Worm (Caenorhabditis elegans) whole organism, young adult: ENCODE measurements around the gene K05F1.6.

ENCODE experiments used
- B0019.2 ChIP-seq: fragments of 200-800 bp; sonication (Bioruptor generic); conservative IDR thresholded peaks from 2 replicates; pipeline ENCODE4 v1.3.6; 2022; ENCODE audit warnings: missing genetic modification reagents, missing genetic modification characterization, missing compliant biosample characterization
- B0336.3 ChIP-seq: fragments of 200-800 bp; sonication (Bioruptor generic); IDR thresholded peaks from 2 replicates; pipeline ENCODE4 v1.3.6; 2022; ENCODE audit warnings: missing genetic modification characterization, missing compliant biosample characterization
- F33H1.4 ChIP-seq: fragments of 200-800 bp; sonication (Bioruptor generic); IDR thresholded peaks from 2 replicates; pipeline ENCODE4 v1.3.6; 2022; ENCODE audit warnings: missing genetic modification reagents, missing genetic modification characterization, missing compliant biosample characterization
- F37B4.10 ChIP-seq: fragments of 200-800 bp; sonication (Bioruptor generic); IDR thresholded peaks from 2 replicates; pipeline ENCODE4 v1.3.6; 2022; ENCODE audit warnings: missing genetic modification characterization, missing compliant biosample characterization
- F49E8.2 ChIP-seq: sonication (generic microtip); optimal IDR thresholded peaks from 3 replicates; lab custom pipeline; 2017; ENCODE audit warnings: missing genetic modification characterization, mild to moderate bottlenecking, missing compliant biosample characterization, antibody characterized with exemption, moderate library complexity; ENCODE audit not compliant: insufficient read depth
- F52B5.7 ChIP-seq: sonication (generic microtip); optimal IDR thresholded peaks from 2 replicates; lab custom pipeline; 2016; ENCODE audit warnings: mild to moderate bottlenecking, missing genetic modification characterization, missing compliant biosample characterization
- K11D2.4 ChIP-seq: fragments of 200-800 bp; sonication (Bioruptor generic); IDR thresholded peaks from 2 replicates; pipeline ENCODE4 v1.3.6; 2022; ENCODE audit warnings: missing genetic modification reagents, missing genetic modification characterization, missing compliant biosample characterization
- K12H6.12 ChIP-seq: fragments of 200-800 bp; sonication (Bioruptor generic); optimal IDR thresholded peaks from 2 replicates; lab custom pipeline; 2018; ENCODE audit warnings: mild to moderate bottlenecking, missing genetic modification characterization, missing compliant biosample characterization
- Y56A3A.18 ChIP-seq: fragments of 200-800 bp; sonication (Bioruptor generic); IDR thresholded peaks from 2 replicates; pipeline ENCODE4 v1.3.6; 2022; ENCODE audit warnings: missing genetic modification reagents, missing genetic modification characterization, missing compliant biosample characterization
- Y67H2A.10 ChIP-seq: fragments of 200-800 bp; sonication (Bioruptor generic); conservative IDR thresholded peaks from 2 replicates; pipeline ENCODE4 v1.3.6; 2022; ENCODE audit warnings: missing genetic modification reagents, missing genetic modification characterization, missing compliant biosample characterization
- atf-7 ChIP-seq: sonication (generic microtip); optimal IDR thresholded peaks from 2 replicates; lab custom pipeline; 2017; ENCODE audit warnings: mild to moderate bottlenecking, missing genetic modification characterization, missing compliant biosample characterization
- athp-1 ChIP-seq: sonication (generic microtip); optimal IDR thresholded peaks from 2 replicates; lab custom pipeline; 2017; ENCODE audit warnings: mild to moderate bottlenecking, missing genetic modification characterization, missing compliant biosample characterization
- bed-1 ChIP-seq: fragments of 200-800 bp; sonication (Bioruptor generic); IDR thresholded peaks from 2 replicates; pipeline ENCODE4 v1.3.6; 2022; ENCODE audit warnings: missing genetic modification reagents, missing genetic modification characterization, missing compliant biosample characterization
- ccch-3 ChIP-seq: fragments of 200-800 bp; sonication (Bioruptor generic); optimal IDR thresholded peaks from 2 replicates; lab custom pipeline; 2018; ENCODE audit warnings: mild to moderate bottlenecking, missing genetic modification characterization, missing compliant biosample characterization
- ceh-27 ChIP-seq: fragments of 200-800 bp; sonication (Bioruptor generic); optimal IDR thresholded peaks from 2 replicates; lab custom pipeline; 2018; ENCODE audit warnings: mild to moderate bottlenecking, missing genetic modification characterization, moderate library complexity, missing compliant biosample characterization
- ceh-58 ChIP-seq: fragments of 200-800 bp; sonication (Bioruptor generic); IDR thresholded peaks from 2 replicates; pipeline ENCODE4 v1.3.6; 2022; ENCODE audit warnings: missing genetic modification characterization, missing compliant biosample characterization
- die-1 ChIP-seq: sonication (generic microtip); optimal IDR thresholded peaks from 2 replicates; lab custom pipeline; 2016; ENCODE audit warnings: missing genotype, mild to moderate bottlenecking, missing genetic modification characterization, missing compliant biosample characterization
- ekl-4 ChIP-seq: fragments of 200-800 bp; sonication (Bioruptor generic); IDR thresholded peaks from 2 replicates; pipeline ENCODE4 v1.3.6; 2022; ENCODE audit warnings: missing genetic modification reagents, missing genetic modification characterization, missing compliant biosample characterization
- fkh-3 ChIP-seq: sonication (generic microtip); optimal IDR thresholded peaks from 2 replicates; lab custom pipeline; 2016; ENCODE audit warnings: mild to moderate bottlenecking, missing genetic modification characterization, missing compliant biosample characterization
- gei-17 ChIP-seq: fragments of 200-800 bp; sonication (Bioruptor generic); optimal IDR thresholded peaks from 2 replicates; lab custom pipeline; 2018; ENCODE audit warnings: mild to moderate bottlenecking, missing genetic modification characterization, missing compliant biosample characterization
- hlh-12 ChIP-seq: sonication (generic microtip); optimal IDR thresholded peaks from 2 replicates; lab custom pipeline; 2016; ENCODE audit warnings: missing genetic modification characterization, missing compliant biosample characterization
- hmg-1.2 ChIP-seq: fragments of 200-800 bp; sonication (Bioruptor generic); IDR thresholded peaks from 2 replicates; pipeline ENCODE4 v1.3.6; 2022; ENCODE audit warnings: missing genetic modification reagents, missing genetic modification characterization, missing compliant biosample characterization
- hrde-1 ChIP-seq: sonication (generic microtip); optimal IDR thresholded peaks from 2 replicates; lab custom pipeline; 2016; ENCODE audit warnings: missing genetic modification characterization, mild to moderate bottlenecking, missing compliant biosample characterization, moderate library complexity, missing genotype, missing genetic modification reagents, borderline replicate concordance
- lag-1 ChIP-seq: fragments of 200-800 bp; sonication (Bioruptor generic); IDR thresholded peaks from 2 replicates; pipeline ENCODE4 v1.3.6; 2022; ENCODE audit warnings: missing genetic modification reagents, missing genetic modification characterization, missing compliant biosample characterization
- let-526 ChIP-seq: fragments of 200-800 bp; sonication (Bioruptor generic); IDR thresholded peaks from 2 replicates; pipeline ENCODE4 v1.3.6; 2022; ENCODE audit warnings: missing genetic modification reagents, missing genetic modification characterization, missing compliant biosample characterization
- let-607 ChIP-seq, 2 experiments: fragments of 200-800 bp in 1 of 2; sonication (Bioruptor generic) in 1 of 2; sonication (generic microtip) in 1 of 2; optimal IDR thresholded peaks; 2 replicates each; lab custom pipeline; 2016 to 2018; ENCODE audit warnings: mild to moderate bottlenecking in 2 of 2, missing compliant biosample characterization in 2 of 2, missing genetic modification characterization in 2 of 2, moderate library complexity in 2 of 2, missing genotype in 1 of 2
- lin-40 ChIP-seq: sonication (generic microtip); optimal IDR thresholded peaks from 2 replicates; lab custom pipeline; 2016; ENCODE audit warnings: missing genetic modification characterization, mild to moderate bottlenecking, missing compliant biosample characterization, missing genotype, missing genetic modification reagents
- lsl-1 ChIP-seq: fragments of 200-800 bp; sonication (Bioruptor generic); optimal IDR thresholded peaks from 2 replicates; lab custom pipeline; 2018; ENCODE audit warnings: mild to moderate bottlenecking, missing genetic modification characterization, moderate library complexity, missing compliant biosample characterization
- madf-3 ChIP-seq: fragments of 200-800 bp; sonication (Bioruptor generic); IDR thresholded peaks from 2 replicates; pipeline ENCODE4 v1.3.6; 2022; ENCODE audit warnings: missing genetic modification reagents, missing genetic modification characterization, missing compliant biosample characterization
- madf-6 ChIP-seq: fragments of 200-800 bp; sonication (Bioruptor generic); IDR thresholded peaks from 2 replicates; pipeline ENCODE4 v1.3.6; 2022; ENCODE audit warnings: missing genetic modification reagents, missing genetic modification characterization, missing compliant biosample characterization
- madf-8 ChIP-seq: fragments of 200-800 bp; sonication (Bioruptor generic); conservative IDR thresholded peaks from 2 replicates; pipeline ENCODE4 v1.3.6; 2022; ENCODE audit warnings: missing genetic modification reagents, missing genetic modification characterization, missing compliant biosample characterization
- nhr-179 ChIP-seq: sonication (generic microtip); optimal IDR thresholded peaks from 2 replicates; lab custom pipeline; 2016; ENCODE audit warnings: mild to moderate bottlenecking, missing genetic modification characterization, missing compliant biosample characterization
- nhr-27 ChIP-seq: fragments of 200-800 bp; sonication (Bioruptor generic); optimal IDR thresholded peaks from 2 replicates; lab custom pipeline; 2018; ENCODE audit warnings: mild to moderate bottlenecking, missing genetic modification characterization, moderate library complexity, missing compliant biosample characterization
- nhr-80 ChIP-seq: sonication (generic microtip); optimal IDR thresholded peaks from 2 replicates; lab custom pipeline; 2016; ENCODE audit warnings: missing genetic modification characterization, missing compliant biosample characterization
- pbrm-1 ChIP-seq: fragments of 200-800 bp; sonication (Bioruptor generic); IDR thresholded peaks from 2 replicates; pipeline ENCODE4 v1.3.6; 2022; ENCODE audit warnings: missing genetic modification reagents, missing genetic modification characterization, missing compliant biosample characterization
- rcor-1 ChIP-seq: fragments of 200-800 bp; sonication (Bioruptor generic); IDR thresholded peaks from 2 replicates; pipeline ENCODE4 v1.3.6; 2022; ENCODE audit warnings: missing genetic modification reagents, missing genetic modification characterization, missing compliant biosample characterization
- rec-8 ChIP-seq, 2 experiments: sonication (generic microtip); optimal IDR thresholded peaks; 2 replicates each; lab custom pipeline; 2016; ENCODE audit warnings: mild to moderate bottlenecking in 2 of 2, missing genetic modification characterization in 2 of 2, missing genetic modification reagents in 2 of 2, missing genotype in 2 of 2, missing biosample characterization in 1 of 2, missing compliant biosample characterization in 1 of 2, moderate library complexity in 1 of 2
- sdz-38 ChIP-seq: sonication (generic microtip); optimal IDR thresholded peaks from 2 replicates; lab custom pipeline; 2016; ENCODE audit warnings: missing genotype, missing genetic modification characterization, missing compliant biosample characterization
- snpc-3.4 ChIP-seq: sonication (generic microtip); optimal IDR thresholded peaks from 2 replicates; lab custom pipeline; 2017; ENCODE audit warnings: missing genetic modification characterization, mild to moderate bottlenecking, missing compliant biosample characterization, antibody characterized with exemption, moderate library complexity, missing genotype, missing genetic modification reagents
- sptf-2 ChIP-seq: fragments of 200-800 bp; sonication (Bioruptor generic); optimal IDR thresholded peaks from 2 replicates; lab custom pipeline; 2018; ENCODE audit warnings: mild to moderate bottlenecking, missing genetic modification characterization, missing compliant biosample characterization
- tlf-1 ChIP-seq: fragments of 200-800 bp; sonication (Bioruptor generic); optimal IDR thresholded peaks from 2 replicates; lab custom pipeline; 2018; ENCODE audit warnings: mild to moderate bottlenecking, missing genetic modification characterization, missing compliant biosample characterization
- unc-130 ChIP-seq: sonication (generic microtip); optimal IDR thresholded peaks from 2 replicates; lab custom pipeline; 2016; ENCODE audit warnings: missing genetic modification reagents, missing genetic modification characterization, missing compliant biosample characterization
- ztf-26 ChIP-seq: sonication (generic microtip); optimal IDR thresholded peaks from 2 replicates; lab custom pipeline; 2017; ENCODE audit warnings: missing genetic modification characterization, missing compliant biosample characterization
- ztf-28 ChIP-seq: fragments of 200-800 bp; sonication (Bioruptor generic); IDR thresholded peaks from 2 replicates; pipeline ENCODE4 v1.3.6; 2022; ENCODE audit warnings: missing genetic modification reagents, missing genetic modification characterization, missing compliant biosample characterization

K05F1.6 gene

ce11 chrII:5774879-5775278 lies 7.4 kb upstream of the K05F1.6 start:
- no peak for TF ChIP-seq rec-8 (tag; optimal IDR thresholded peaks at IDR 0.05; lab: Kevin White, UChicago)
- TF ChIP-seq F33H1.4 = no peak
- TF ChIP-seq ceh-27 = no peak
- no peak for TF ChIP-seq Y67H2A.10 (GFP tag; lab: Robert Waterston, UW)
- TF ChIP-seq madf-8 = no peak
- no peak for TF ChIP-seq Y56A3A.18 (GFP tag; lab: Robert Waterston, UW)
- TF ChIP-seq F52B5.7 (tag; lab: Kevin White, UChicago) = no peak
- TF ChIP-seq let-607 (tag; optimal IDR thresholded peaks at IDR 0.05; lab: Kevin White, UChicago) = no peak
- TF ChIP-seq die-1 (tag; lab: Kevin White, UChicago) = no peak
- TF ChIP-seq atf-7 = no peak

ce11 chrII:5777372-5777771 lies 4.9 kb upstream of the K05F1.6 start:
- TF ChIP-seq madf-6 (GFP tag; lab: Robert Waterston, UW) (no peak), atf-7 (no peak), gei-17 (GFP tag; lab: Kevin White, UChicago) (no peak), hmg-1.2 (GFP tag; lab: Robert Waterston, UW) (no peak), F37B4.10 (no peak), snpc-3.4 (tag; lab: Kevin White, UChicago) (no peak), fkh-3 (tag; lab: Kevin White, UChicago) (no peak), pbrm-1 (GFP tag; lab: Robert Waterston, UW) (no peak)

- TF ChIP-seq hmg-1.2 (GFP tag; lab: Robert Waterston, UW) (peak; percentile 50; the same call in 1 of the 2 replicates), ceh-27 (peak; percentile 7), madf-3 (GFP tag; lab: Robert Waterston, UW) (no peak)
Observed at ce11 chrII:5779866-5780265, 2.5 kb upstream of the K05F1.6 start.

ce11 chrII:5785504-5785903 lies 3.2 kb downstream of the K05F1.6 start:
- TF ChIP-seq Y67H2A.10 (GFP tag; lab: Robert Waterston, UW) (no peak), nhr-80 (tag; lab: Kevin White, UChicago) (no peak), hlh-12 (tag; lab: Kevin White, UChicago) (no peak), lin-40 (no peak), sdz-38 (no peak), F33H1.4 (no peak), ccch-3 (GFP tag; lab: Kevin White, UChicago) (no peak), ztf-26 (tag; lab: Kevin White, UChicago) (no peak), let-526 (no peak), F49E8.2 (tag; lab: Kevin White, UChicago) (no peak), snpc-3.4 (tag; lab: Kevin White, UChicago) (no peak), hrde-1 (no peak), K12H6.12 (tag; lab: Kevin White, UChicago) (no peak), B0336.3 (GFP tag; lab: Robert Waterston, UW) (no peak)

- TF ChIP-seq K11D2.4 (GFP tag; lab: Robert Waterston, UW) (no peak), lag-1 (GFP tag; lab: Robert Waterston, UW) (no peak), athp-1 (no peak), sptf-2 (no peak), rcor-1 (GFP tag; lab: Robert Waterston, UW) (no peak), unc-130 (GFP tag; lab: Kevin White, UChicago) (no peak), bed-1 (GFP tag; lab: Robert Waterston, UW) (no peak), lsl-1 (GFP tag; lab: Kevin White, UChicago) (no peak), ceh-58 (GFP tag; lab: Robert Waterston, UW) (no peak), B0019.2 (no peak), madf-6 (GFP tag; lab: Robert Waterston, UW) (no peak), ztf-28 (GFP tag; lab: Robert Waterston, UW) (no peak), tlf-1 (no peak), ekl-4 (GFP tag; lab: Robert Waterston, UW) (no peak), nhr-179 (tag; lab: Kevin White, UChicago) (no peak), nhr-27 (tag; lab: Kevin White, UChicago) (no peak), Y67H2A.10 (GFP tag; lab: Robert Waterston, UW) (no peak)
Observed at ce11 chrII:5788815-5789214, 6.5 kb downstream of the K05F1.6 start, which contains the start of gene K05F1.13. TSS of gene K05F1.13 (plus strand) at chrII:5789115.
